Fruit fly (Drosophila melanogaster) whole organism, prepupa: ENCODE data around the gene Cdc42.
A peak's percentile ranks its signal among the peaks of the same experiment; 100 is the strongest.

Experiments
- Blimp-1 ChIP-seq: fragments of 200-800 bp; sonication (Bioruptor generic); optimal IDR thresholded peaks from 3 replicates; lab custom pipeline; 2017; ENCODE audit warnings: missing biosample characterization, missing genetic modification characterization, mild to moderate bottlenecking, moderate library complexity, missing genetic modification reagents
- CG10631 ChIP-seq: fragments of 200-800 bp; sonication (Bioruptor generic); optimal IDR thresholded peaks from 2 replicates; lab custom pipeline; 2016; ENCODE audit warnings: missing biosample characterization, missing genetic modification characterization
- CG10669 ChIP-seq: fragments of 200-800 bp; sonication (Bioruptor generic); optimal IDR thresholded peaks from 3 replicates; lab custom pipeline; 2018; ENCODE audit warnings: missing biosample characterization, mild to moderate bottlenecking, missing genetic modification characterization, moderate library complexity
- CG11294 ChIP-seq: fragments of 200-800 bp; sonication (Bioruptor generic); IDR thresholded peaks from 2 replicates; pipeline ENCODE4 v1.3.6; 2022; ENCODE audit warnings: missing biosample characterization, missing genetic modification characterization
- CG11762 ChIP-seq: fragments of 200-800 bp; sonication (Bioruptor generic); optimal IDR thresholded peaks from 3 replicates; lab custom pipeline; 2016; ENCODE audit warnings: missing biosample characterization, missing genetic modification characterization; ENCODE audit not compliant: insufficient read depth
- CG15336 ChIP-seq: fragments of 200-800 bp; sonication (Bioruptor generic); IDR thresholded peaks from 2 replicates; pipeline ENCODE4 v1.3.6; 2022; ENCODE audit warnings: missing biosample characterization, missing genetic modification characterization
- CG1621 ChIP-seq: fragments of 200-800 bp; sonication (Bioruptor generic); optimal IDR thresholded peaks from 3 replicates; lab custom pipeline; 2018; ENCODE audit warnings: missing biosample characterization, mild to moderate bottlenecking, missing genetic modification characterization
- CG16779 ChIP-seq: fragments of 200-800 bp; sonication (Bioruptor generic); optimal IDR thresholded peaks from 3 replicates; lab custom pipeline; 2017; ENCODE audit warnings: missing biosample characterization, mild to moderate bottlenecking, missing genetic modification characterization
- CG31627 ChIP-seq: fragments of 200-800 bp; sonication (Bioruptor generic); optimal IDR thresholded peaks from 3 replicates; lab custom pipeline; 2016; ENCODE audit warnings: missing biosample characterization, missing genetic modification characterization
- CG32006 ChIP-seq: fragments of 200-800 bp; sonication (Bioruptor generic); optimal IDR thresholded peaks from 3 replicates; lab custom pipeline; 2017; ENCODE audit warnings: missing biosample characterization, mild to moderate bottlenecking, missing genetic modification characterization
- CG4318 ChIP-seq: fragments of 200-800 bp; sonication (Bioruptor generic); optimal IDR thresholded peaks from 3 replicates; lab custom pipeline; 2017; ENCODE audit warnings: missing biosample characterization, mild to moderate bottlenecking, missing genetic modification characterization
- CG6163 ChIP-seq: fragments of 200-800 bp; sonication (Bioruptor generic); IDR thresholded peaks from 3 replicates; pipeline ENCODE4 v1.3.6; 2022; ENCODE audit warnings: missing biosample characterization, missing genetic modification characterization
- CG6276 ChIP-seq: fragments of 200-800 bp; sonication (Bioruptor generic); optimal IDR thresholded peaks from 2 replicates; lab custom pipeline; 2017; ENCODE audit warnings: missing biosample characterization, mild to moderate bottlenecking, missing genetic modification characterization
- CG6792 ChIP-seq: fragments of 200-800 bp; sonication (Bioruptor generic); optimal IDR thresholded peaks from 3 replicates; lab custom pipeline; 2016; ENCODE audit warnings: missing biosample characterization, missing genetic modification characterization
- CG6808 ChIP-seq: fragments of 200-800 bp; sonication (Bioruptor generic); optimal IDR thresholded peaks from 3 replicates; lab custom pipeline; 2017; ENCODE audit warnings: missing biosample characterization, missing genetic modification characterization, mild to moderate bottlenecking, moderate library complexity, missing genetic modification reagents
- CG6854 ChIP-seq: fragments of 200-800 bp; sonication (Bioruptor generic); optimal IDR thresholded peaks from 2 replicates; lab custom pipeline; 2017; ENCODE audit warnings: missing biosample characterization, mild to moderate bottlenecking, missing genetic modification characterization
- CG7368 ChIP-seq: fragments of 200-800 bp; sonication (Bioruptor generic); optimal IDR thresholded peaks from 3 replicates; lab custom pipeline; 2016; ENCODE audit warnings: missing biosample characterization, missing genetic modification characterization
- CG8119 ChIP-seq: fragments of 200-800 bp; sonication (Bioruptor generic); IDR thresholded peaks from 3 replicates; pipeline ENCODE4 v1.3.6; 2022; ENCODE audit warnings: missing biosample characterization, missing genetic modification characterization
- CG8319 ChIP-seq: fragments of 200-800 bp; sonication (Bioruptor generic); optimal IDR thresholded peaks from 3 replicates; lab custom pipeline; 2016; ENCODE audit warnings: missing biosample characterization, missing genetic modification characterization
- CG8632 ChIP-seq: fragments of 200-800 bp; sonication (Bioruptor generic); optimal IDR thresholded peaks from 3 replicates; lab custom pipeline; 2016; ENCODE audit warnings: missing biosample characterization, missing genetic modification characterization
- CG9139 ChIP-seq: fragments of 200-800 bp; sonication (Bioruptor generic); optimal IDR thresholded peaks from 3 replicates; lab custom pipeline; 2017; ENCODE audit warnings: missing biosample characterization, mild to moderate bottlenecking, missing genetic modification characterization
- Eip75B ChIP-seq: fragments of 200-800 bp; sonication (Bioruptor generic); optimal IDR thresholded peaks from 3 replicates; lab custom pipeline; 2016; ENCODE audit warnings: missing biosample characterization, missing genetic modification characterization
- Eip78C ChIP-seq: fragments of 200-800 bp; sonication (Bioruptor generic); peaks from one replicate; lab custom pipeline; 2016; ENCODE audit warnings: missing biosample characterization, missing genetic modification characterization
- Eip93F ChIP-seq: fragments of 200-800 bp; sonication (Bioruptor generic); optimal IDR thresholded peaks from 2 replicates; lab custom pipeline; 2016; ENCODE audit warnings: missing biosample characterization, mild to moderate bottlenecking, missing genetic modification characterization
- Ets21C ChIP-seq: fragments of 200-800 bp; sonication (Bioruptor generic); optimal IDR thresholded peaks from 3 replicates; lab custom pipeline; 2016; ENCODE audit warnings: missing biosample characterization, missing genetic modification characterization
- Ets96B ChIP-seq: fragments of 200-800 bp; optimal IDR thresholded peaks from 2 replicates; lab custom pipeline; 2019; ENCODE audit warnings: missing biosample characterization, mild to moderate bottlenecking, missing genetic modification characterization, moderate library complexity
- Hr38 ChIP-seq: sonication (Bioruptor generic); optimal IDR thresholded peaks from 2 replicates; lab custom pipeline; 2016; ENCODE audit warnings: missing biosample characterization, missing genetic modification characterization
- Lpt ChIP-seq: fragments of 200-800 bp; sonication (Bioruptor generic); optimal IDR thresholded peaks from 3 replicates; lab custom pipeline; 2016; ENCODE audit warnings: missing biosample characterization, missing genetic modification characterization
- Met ChIP-seq: fragments of 200-800 bp; sonication (Bioruptor generic); optimal IDR thresholded peaks from 3 replicates; lab custom pipeline; 2016; ENCODE audit warnings: missing biosample characterization, missing genetic modification characterization
- OdsH ChIP-seq: fragments of 200-800 bp; sonication (Bioruptor generic); optimal IDR thresholded peaks from 3 replicates; lab custom pipeline; 2016; ENCODE audit warnings: missing biosample characterization, missing genetic modification characterization
- Smox ChIP-seq: fragments of 200-800 bp; sonication (Bioruptor generic); optimal IDR thresholded peaks from 3 replicates; lab custom pipeline; 2016; ENCODE audit warnings: missing biosample characterization, missing genetic modification characterization
- dsx ChIP-seq: fragments of 200-800 bp; optimal IDR thresholded peaks from 3 replicates; lab custom pipeline; 2019; ENCODE audit warnings: missing biosample characterization, mild to moderate bottlenecking, missing genetic modification characterization, moderate library complexity; ENCODE audit not compliant: poor library complexity, severe bottlenecking
- eg ChIP-seq: fragments of 200-800 bp; sonication (Bioruptor generic); IDR thresholded peaks from 3 replicates; pipeline ENCODE4 v1.3.6; 2022; ENCODE audit warnings: missing biosample characterization, missing genetic modification characterization
- fd59A ChIP-seq: fragments of 200-800 bp; sonication (Bioruptor generic); optimal IDR thresholded peaks from 2 replicates; lab custom pipeline; 2017; ENCODE audit warnings: missing biosample characterization, mild to moderate bottlenecking, missing genetic modification characterization, missing genetic modification reagents
- fd85E ChIP-seq: fragments of 200-800 bp; sonication (Bioruptor generic); optimal IDR thresholded peaks from 3 replicates; lab custom pipeline; 2016; ENCODE audit warnings: missing biosample characterization, missing genetic modification characterization
- fkh ChIP-seq: fragments of 200-800 bp; sonication (Bioruptor generic); optimal IDR thresholded peaks from 3 replicates; lab custom pipeline; 2017; ENCODE audit warnings: missing biosample characterization, mild to moderate bottlenecking, missing genetic modification characterization, moderate library complexity
- salr ChIP-seq, 2 experiments: fragments of 200-800 bp; sonication (Bioruptor generic); optimal IDR thresholded peaks; 3 replicates each; lab custom pipeline; 2016 to 2018; ENCODE audit warnings: missing biosample characterization in 2 of 2, missing genetic modification characterization in 2 of 2, mild to moderate bottlenecking in 1 of 2
- spab ChIP-seq: fragments of 200-800 bp; sonication (Bioruptor generic); optimal IDR thresholded peaks from 2 replicates; lab custom pipeline; 2017; ENCODE audit warnings: missing biosample characterization, mild to moderate bottlenecking, missing genetic modification characterization, missing genetic modification reagents
- ss ChIP-seq, 2 experiments: fragments of 200-800 bp; sonication (Bioruptor generic); optimal IDR thresholded peaks; 2 replicates in 1 of 2; 3 replicates in 1 of 2; lab custom pipeline; 2017 to 2018; ENCODE audit warnings: mild to moderate bottlenecking in 2 of 2, missing biosample characterization in 2 of 2, missing genetic modification characterization in 2 of 2, moderate library complexity in 1 of 2
- svp ChIP-seq: fragments of 200-800 bp; sonication (Bioruptor generic); peaks from one replicate; lab custom pipeline; 2016; ENCODE audit warnings: missing biosample characterization, missing genetic modification characterization
- topi ChIP-seq: fragments of 200-800 bp; sonication (Bioruptor generic); optimal IDR thresholded peaks from 3 replicates; lab custom pipeline; 2016; ENCODE audit warnings: missing biosample characterization, missing genetic modification characterization
- vri ChIP-seq: fragments of 200-800 bp; sonication (Bioruptor generic); optimal IDR thresholded peaks from 3 replicates; lab custom pipeline; 2016; ENCODE audit warnings: missing biosample characterization, mild to moderate bottlenecking, missing genetic modification characterization

Cdc42 gene

dm6 chrX:19651757-19652419 is 45.0 kb upstream of the Cdc42 start, which contains the start of the genes Ranbp21 and Elys (continued):
- TF ChIP-seq CG6276 (no peak), CG31627 (peak; percentile 74), vri (GFP tag; lab: Kevin White, UChicago) (no peak), CG6808 (no peak), CG10631 (GFP tag; lab: Kevin White, UChicago) (no peak)

- TF ChIP-seq CG11294 (GFP tag; lab: Robert Waterston, UW) (no peak), eg (GFP tag; lab: Robert Waterston, UW) (peak; percentile 53; the same call in 1 of the 3 replicates), CG7368 (GFP tag; lab: Kevin White, UChicago) (peak; percentile 11), topi (GFP tag; lab: Kevin White, UChicago) (no peak), CG6854 (GFP tag; lab: Kevin White, UChicago) (peak; percentile 48), CG15336 (GFP tag; lab: Robert Waterston, UW) (peak; percentile 37; the same call in 1 of the 2 replicates), dsx (GFP tag; lab: Kevin White, UChicago) (peak; percentile 66), CG6163 (GFP tag; lab: Robert Waterston, UW) (peak; percentile 60; the same call in 1 of the 3 replicates), Lpt (GFP tag; lab: Kevin White, UChicago) (peak; percentile 20)
Observed at dm6 chrX:19662583-19663195, 34.2 kb upstream of the Cdc42 start.

- TF ChIP-seq Ets96B (tag; lab: Kevin White, UChicago) (peak; percentile 46), CG11294 (GFP tag; lab: Robert Waterston, UW) (no peak), CG6792 (GFP tag; lab: Kevin White, UChicago) (peak; percentile 50), Ets21C (no peak), salr (GFP tag; optimal IDR thresholded peaks at IDR 0.05; lab: Kevin White, UChicago) (peak in 1 of 2 experiments; percentile 16), CG8119 (no peak), CG6808 (peak; percentile 69), CG16779 (no peak), CG32006 (GFP tag; lab: Kevin White, UChicago) (peak; percentile 78), fkh (GFP tag; lab: Kevin White, UChicago) (no peak), CG8319 (GFP tag; lab: Kevin White, UChicago) (no peak), Met (peak; percentile 64), ss (GFP tag; optimal IDR thresholded peaks at IDR 0.05; lab: Kevin White, UChicago) (peak; percentile 56 to 57), fd85E (GFP tag; lab: Kevin White, UChicago) (no peak), CG8632 (GFP tag; lab: Kevin White, UChicago) (no peak), Blimp-1 (GFP tag; lab: Kevin White, UChicago) (peak; percentile 12), svp (GFP tag; lab: Kevin White, UChicago) (peak; percentile 75), Eip93F (GFP tag; lab: Kevin White, UChicago) (no peak), Eip75B (GFP tag; lab: Kevin White, UChicago) (peak; percentile 35), CG7368 (GFP tag; lab: Kevin White, UChicago) (peak; percentile 9), CG11762 (peak; percentile 28), fd59A (GFP tag; lab: Kevin White, UChicago) (peak; percentile 55), Smox (peak; percentile 71), CG10669 (GFP tag; lab: Kevin White, UChicago) (no peak), spab (GFP tag; lab: Kevin White, UChicago) (peak; percentile 34), Hr38 (GFP tag; lab: Kevin White, UChicago) (no peak), CG4318 (GFP tag; lab: Kevin White, UChicago) (no peak), CG1621 (no peak), CG9139 (GFP tag; lab: Kevin White, UChicago) (peak; percentile 4), OdsH (peak; percentile 43), CG15336 (GFP tag; lab: Robert Waterston, UW) (no peak), CG6163 (GFP tag; lab: Robert Waterston, UW) (0 out of 3 replicates have a peak, but pooled peaks have one; percentile 26), eg (GFP tag; lab: Robert Waterston, UW) (peak; percentile 10; the same call in 1 of the 3 replicates), CG6854 (GFP tag; lab: Kevin White, UChicago) (no peak), Eip78C (peak; percentile 91), Lpt (GFP tag; lab: Kevin White, UChicago) (no peak), dsx (GFP tag; lab: Kevin White, UChicago) (no peak), CG6276 (peak; percentile 64)
Observed at dm6 chrX:19663196-19663858, 33.6 kb upstream of the Cdc42 start.
